Fruit fly (Drosophila melanogaster) whole organism, embryonic: ENCODE measurements around the gene Theg.
A peak's percentile ranks its signal among the peaks of the same experiment; 100 is the strongest.

Source experiments
- Aef1 ChIP-seq: fragments of 200-800 bp; sonication (Bioruptor generic); IDR thresholded peaks from 3 replicates; pipeline ENCODE4 v1.3.6; 2022; ENCODE audit warnings: missing biosample characterization, missing genetic modification characterization
- CG1024 ChIP-seq: fragments of 200-800 bp; sonication (Bioruptor generic); IDR thresholded peaks from 2 replicates; pipeline ENCODE4 v1.3.6; 2022; ENCODE audit warnings: missing biosample characterization, missing genetic modification characterization
- CG10321 ChIP-seq: fragments of 200-800 bp; sonication (Bioruptor generic); IDR thresholded peaks from 2 replicates; pipeline ENCODE4 v1.3.6; 2022; ENCODE audit warnings: missing biosample characterization, missing genetic modification characterization
- CG10366 ChIP-seq: fragments of 200-800 bp; sonication (Bioruptor generic); IDR thresholded peaks from 2 replicates; pipeline ENCODE4 v1.3.6; 2022; ENCODE audit warnings: missing biosample characterization, missing genetic modification characterization
- CG10543 ChIP-seq: fragments of 200-800 bp; sonication (Bioruptor generic); optimal IDR thresholded peaks from 3 replicates; lab custom pipeline; 2017; ENCODE audit warnings: missing biosample characterization, mild to moderate bottlenecking, missing genetic modification characterization, moderate library complexity
- CG11398 ChIP-seq: fragments of 200-800 bp; sonication (Bioruptor generic); optimal IDR thresholded peaks from 2 replicates; lab custom pipeline; 2016; ENCODE audit warnings: missing biosample characterization, missing genetic modification characterization
- CG11456 ChIP-seq: fragments of 200-800 bp; sonication (Bioruptor generic); IDR thresholded peaks from 3 replicates; pipeline ENCODE4 v1.3.6; 2022; ENCODE audit warnings: missing biosample characterization, missing genetic modification characterization
- CG11696 ChIP-seq: fragments of 200-800 bp; sonication (Bioruptor generic); IDR thresholded peaks from 2 replicates; pipeline ENCODE4 v1.3.6; 2022; ENCODE audit warnings: missing biosample characterization, missing genetic modification characterization
- CG11723 ChIP-seq: fragments of 200-800 bp; sonication (Bioruptor generic); optimal IDR thresholded peaks from 2 replicates; lab custom pipeline; 2017; ENCODE audit warnings: missing biosample characterization, mild to moderate bottlenecking, missing genetic modification characterization
- CG14860 ChIP-seq: fragments of 200-800 bp; sonication (Bioruptor generic); IDR thresholded peaks from 3 replicates; pipeline ENCODE4 v1.3.6; 2022; ENCODE audit warnings: missing biosample characterization, missing genetic modification characterization; ENCODE audit not compliant: partially characterized antibody
- CG1647 ChIP-seq: fragments of 200-800 bp; sonication (Bioruptor generic); optimal IDR thresholded peaks from 3 replicates; lab custom pipeline; 2016; ENCODE audit warnings: missing biosample characterization, missing genetic modification characterization
- CG16813 ChIP-seq: fragments of 200-800 bp; sonication (Bioruptor generic); IDR thresholded peaks from 3 replicates; pipeline ENCODE4 v1.3.6; 2022; ENCODE audit warnings: missing biosample characterization, missing genetic modification characterization; ENCODE audit not compliant: partially characterized antibody
- CG17385 ChIP-seq: fragments of 200-800 bp; sonication (Bioruptor generic); optimal IDR thresholded peaks from 3 replicates; lab custom pipeline; 2018; ENCODE audit warnings: missing biosample characterization, mild to moderate bottlenecking, missing genetic modification characterization
- CG18011 ChIP-seq: fragments of 200-800 bp; sonication (Bioruptor generic); optimal IDR thresholded peaks from 2 replicates; lab custom pipeline; 2017; ENCODE audit warnings: missing biosample characterization, missing genetic modification characterization, mild to moderate bottlenecking, moderate library complexity, missing genotype
- CG2120 ChIP-seq: fragments of 200-800 bp; sonication (Bioruptor generic); optimal IDR thresholded peaks from 3 replicates; lab custom pipeline; 2016; ENCODE audit warnings: missing biosample characterization, missing genetic modification characterization
- CG2875 ChIP-seq: fragments of 200-800 bp; sonication (Bioruptor generic); optimal IDR thresholded peaks from 2 replicates; lab custom pipeline; 2017; ENCODE audit warnings: missing biosample characterization, mild to moderate bottlenecking, missing genetic modification characterization, missing genetic modification reagents
- CG31365 ChIP-seq: fragments of 200-800 bp; sonication (Bioruptor generic); optimal IDR thresholded peaks from 2 replicates; lab custom pipeline; 2018; ENCODE audit warnings: missing biosample characterization, mild to moderate bottlenecking, missing genetic modification characterization
- CG3995 ChIP-seq: fragments of 200-800 bp; sonication (Bioruptor generic); optimal IDR thresholded peaks from 3 replicates; lab custom pipeline; 2016; ENCODE audit warnings: missing biosample characterization, missing genetic modification characterization
- CG4854 ChIP-seq: fragments of 200-800 bp; sonication (Bioruptor generic); optimal IDR thresholded peaks from 2 replicates; lab custom pipeline; 2016; ENCODE audit warnings: missing biosample characterization, missing genetic modification characterization, inconsistent platforms
- CG6254 ChIP-seq: fragments of 200-800 bp; sonication (Bioruptor generic); optimal IDR thresholded peaks from 3 replicates; lab custom pipeline; 2017; ENCODE audit warnings: mild to moderate bottlenecking, missing biosample characterization, missing genetic modification reagents, missing genetic modification characterization
- CG6765 ChIP-seq: fragments of 200-800 bp; sonication (Bioruptor generic); optimal IDR thresholded peaks from 3 replicates; lab custom pipeline; 2017; ENCODE audit warnings: missing biosample characterization, mild to moderate bottlenecking, missing genetic modification characterization
- CG8944 ChIP-seq: fragments of 200-800 bp; sonication (Bioruptor generic); optimal IDR thresholded peaks from 3 replicates; lab custom pipeline; 2016; ENCODE audit warnings: missing biosample characterization, missing genetic modification characterization
- GATAe ChIP-seq: fragments of 200-800 bp; sonication (Bioruptor generic); conservative IDR thresholded peaks from 2 replicates; pipeline ENCODE4 v1.3.6; 2022; ENCODE audit warnings: missing biosample characterization, missing genetic modification characterization
- H15 ChIP-seq: fragments of 200-800 bp; sonication (Bioruptor generic); IDR thresholded peaks from 3 replicates; pipeline ENCODE4 v1.3.6; 2022; ENCODE audit warnings: missing biosample characterization, missing genetic modification characterization
- Hmr ChIP-seq: fragments of 200-800 bp; sonication (Bioruptor generic); optimal IDR thresholded peaks from 3 replicates; lab custom pipeline; 2017; ENCODE audit warnings: mild to moderate bottlenecking, missing biosample characterization, missing genetic modification reagents, missing genetic modification characterization
- Mes4 ChIP-seq: fragments of 200-800 bp; sonication (Bioruptor generic); optimal IDR thresholded peaks from 2 replicates; lab custom pipeline; 2016; ENCODE audit warnings: missing biosample characterization, missing genetic modification characterization
- PHDP ChIP-seq: fragments of 200-800 bp; sonication (Bioruptor generic); optimal IDR thresholded peaks from 3 replicates; lab custom pipeline; 2018; ENCODE audit warnings: missing biosample characterization, mild to moderate bottlenecking, missing genetic modification characterization, moderate library complexity
- Pdp1 ChIP-seq, 2 experiments: fragments of 200-800 bp; sonication (Bioruptor generic); optimal IDR thresholded peaks; 3 replicates each; lab custom pipeline; 2016; ENCODE audit warnings: missing biosample characterization in 2 of 2, missing genetic modification characterization in 2 of 2, mild to moderate bottlenecking in 1 of 2, moderate library complexity in 1 of 2
- bab2 ChIP-seq: fragments of 200-800 bp; sonication (Bioruptor generic); optimal IDR thresholded peaks from 2 replicates; lab custom pipeline; 2016; ENCODE audit warnings: missing biosample characterization, missing genetic modification characterization
- btn ChIP-seq: fragments of 200-800 bp; sonication (Bioruptor generic); optimal IDR thresholded peaks from 2 replicates; lab custom pipeline; 2016; ENCODE audit warnings: missing biosample characterization, missing genetic modification characterization
- chn ChIP-seq: fragments of 200-800 bp; sonication (Bioruptor generic); optimal IDR thresholded peaks from 2 replicates; lab custom pipeline; 2016; ENCODE audit warnings: missing biosample characterization, missing genetic modification characterization
- crp ChIP-seq, 2 experiments: fragments of 200-800 bp; sonication (Bioruptor generic); optimal IDR thresholded peaks; 2 replicates in 1 of 2; 3 replicates in 1 of 2; lab custom pipeline; 2017; ENCODE audit warnings: missing biosample characterization in 2 of 2, missing genetic modification characterization in 2 of 2, mild to moderate bottlenecking in 1 of 2, moderate library complexity in 1 of 2
- dpn ChIP-seq, 2 experiments: fragments of 200-800 bp; sonication (Bioruptor generic); optimal IDR thresholded peaks; 3 replicates each; lab custom pipeline; 2016; ENCODE audit warnings: missing biosample characterization in 2 of 2, missing genetic modification characterization in 2 of 2
- en ChIP-seq: fragments of 200-800 bp; sonication (Bioruptor generic); optimal IDR thresholded peaks from 2 replicates; lab custom pipeline; 2016; ENCODE audit warnings: missing biosample characterization, missing genetic modification characterization
- gce ChIP-seq: fragments of 200-800 bp; sonication (Bioruptor generic); IDR thresholded peaks from 3 replicates; pipeline ENCODE4 v1.3.6; 2022; ENCODE audit warnings: missing biosample characterization, missing genetic modification characterization
- grn ChIP-seq: fragments of 200-800 bp; sonication (Bioruptor generic); optimal IDR thresholded peaks from 3 replicates; lab custom pipeline; 2017; ENCODE audit warnings: missing biosample characterization, missing genetic modification characterization
- insv ChIP-seq, 2 experiments: fragments of 200-800 bp; sonication (Bioruptor generic); optimal IDR thresholded peaks; 3 replicates each; lab custom pipeline; 2016 to 2018; ENCODE audit warnings: missing biosample characterization in 2 of 2, missing genetic modification characterization in 2 of 2
- kni ChIP-seq: fragments of 200-800 bp; sonication (Bioruptor generic); optimal IDR thresholded peaks from 3 replicates; lab custom pipeline; 2017; ENCODE audit warnings: mild to moderate bottlenecking, missing biosample characterization, missing genetic modification reagents, missing genetic modification characterization
- lab ChIP-seq: fragments of 200-800 bp; sonication (Bioruptor generic); optimal IDR thresholded peaks from 3 replicates; lab custom pipeline; 2017; ENCODE audit warnings: missing biosample characterization, missing genetic modification characterization, mild to moderate bottlenecking, moderate library complexity, missing genetic modification reagents
- mld ChIP-seq: fragments of 200-800 bp; sonication (Bioruptor generic); IDR thresholded peaks from 3 replicates; pipeline ENCODE4 v1.3.6; 2022; ENCODE audit warnings: missing biosample characterization, missing genetic modification characterization; ENCODE audit not compliant: partially characterized antibody
- org-1 ChIP-seq: fragments of 200-800 bp; sonication (Bioruptor generic); optimal IDR thresholded peaks from 2 replicates; lab custom pipeline; 2017; ENCODE audit warnings: missing biosample characterization, missing genetic modification characterization
- pfk ChIP-seq: fragments of 200-800 bp; sonication (Bioruptor generic); optimal IDR thresholded peaks from 2 replicates; lab custom pipeline; 2018; ENCODE audit warnings: missing biosample characterization, mild to moderate bottlenecking, missing genetic modification characterization, moderate library complexity
- salm ChIP-seq: fragments of 200-800 bp; sonication (Bioruptor generic); optimal IDR thresholded peaks from 2 replicates; lab custom pipeline; 2018; ENCODE audit warnings: missing biosample characterization, mild to moderate bottlenecking, missing genetic modification characterization
- sisA ChIP-seq: fragments of 200-800 bp; sonication (Bioruptor generic); IDR thresholded peaks from 2 replicates; pipeline ENCODE4 v1.3.6; 2022; ENCODE audit warnings: missing biosample characterization, missing genetic modification characterization
- trem ChIP-seq: fragments of 200-800 bp; optimal IDR thresholded peaks from 3 replicates; lab custom pipeline; 2019; ENCODE audit warnings: missing biosample characterization, mild to moderate bottlenecking, missing genetic modification characterization, moderate library complexity
- unpg ChIP-seq: fragments of 200-800 bp; sonication (Bioruptor generic); optimal IDR thresholded peaks from 3 replicates; lab custom pipeline; 2018; ENCODE audit warnings: missing biosample characterization, mild to moderate bottlenecking, missing genetic modification characterization, moderate library complexity
- vvl ChIP-seq: fragments of 200-800 bp; sonication (Bioruptor generic); IDR thresholded peaks from 2 replicates; pipeline ENCODE4 v1.3.6; 2022; ENCODE audit warnings: missing biosample characterization, missing genetic modification characterization
- wek ChIP-seq: fragments of 200-800 bp; sonication (Bioruptor generic); optimal IDR thresholded peaks from 3 replicates; lab custom pipeline; 2018; ENCODE audit warnings: missing biosample characterization, mild to moderate bottlenecking, missing genetic modification characterization, moderate library complexity
- z ChIP-seq: fragments of 200-800 bp; sonication (Bioruptor generic); IDR thresholded peaks from 3 replicates; pipeline ENCODE4 v1.3.6; 2022; ENCODE audit warnings: missing biosample characterization, missing genetic modification characterization

Gene Theg

dm6 chr3R:22018777-22019420 is 4.4 kb downstream of the Theg start, which contains the start of gene Idh3b (continued):
- TF ChIP-seq CG3995 (GFP tag; lab: Kevin White, UChicago) = peak; percentile 74
- peak; percentile 55; the same call in 2 of the 3 replicates for TF ChIP-seq mld (GFP tag; lab: Robert Waterston, UW)
- TF ChIP-seq CG6254 = no peak
- TF ChIP-seq CG6765 = no peak
- TF ChIP-seq Aef1 (GFP tag; lab: Robert Waterston, UW) = no peak; the same call in 1 of the 3 replicates
- no peak for TF ChIP-seq salm (tag; lab: Kevin White, UChicago)
- TF ChIP-seq pfk (GFP tag; lab: Kevin White, UChicago) = peak; percentile 42
- no peak for TF ChIP-seq org-1 (GFP tag; lab: Kevin White, UChicago)
- peak; percentile 74 for TF ChIP-seq trem (tag; lab: Kevin White, UChicago)
- peak; percentile 78 for TF ChIP-seq lab (GFP tag; lab: Kevin White, UChicago)
- peak; percentile 75 for TF ChIP-seq CG14860 (GFP tag; lab: Robert Waterston, UW)
- no peak for TF ChIP-seq gce (GFP tag; lab: Robert Waterston, UW)
- peak; percentile 95; the same call in 1 of the 2 replicates for TF ChIP-seq vvl (GFP tag; lab: Robert Waterston, UW)
- peak; percentile 39 for TF ChIP-seq CG18011 (GFP tag; lab: Kevin White, UChicago)
- TF ChIP-seq unpg (GFP tag; lab: Kevin White, UChicago) = no peak
- no peak for TF ChIP-seq CG2875 (GFP tag; lab: Kevin White, UChicago)
- TF ChIP-seq btn = no peak
- no peak for TF ChIP-seq Hmr (GFP tag; lab: Kevin White, UChicago)
- peak; percentile 61 for TF ChIP-seq CG4854 (GFP tag; lab: Kevin White, UChicago)
- no peak for TF ChIP-seq GATAe (GFP tag; lab: Robert Waterston, UW)
- TF ChIP-seq CG1647 (GFP tag; lab: Kevin White, UChicago) = peak; percentile 59
- peak; percentile 75 to 98 for TF ChIP-seq crp (GFP tag; optimal IDR thresholded peaks at IDR 0.05; lab: Kevin White, UChicago)
- TF ChIP-seq CG1024 (GFP tag; lab: Robert Waterston, UW) = peak; percentile 15; the same call in 1 of the 2 replicates
- peak; percentile 48 for TF ChIP-seq CG11398 (GFP tag; lab: Kevin White, UChicago)
- no peak; the same call in 1 of the 2 replicates for TF ChIP-seq CG10366 (GFP tag; lab: Robert Waterston, UW)
- TF ChIP-seq z (GFP tag; lab: Robert Waterston, UW) = no peak
- no peak for TF ChIP-seq en (GFP tag; lab: Kevin White, UChicago)
- TF ChIP-seq dpn (GFP tag; optimal IDR thresholded peaks at IDR 0.05; lab: Kevin White, UChicago) = peak; percentile 60 to 70
- TF ChIP-seq Pdp1 (GFP tag; optimal IDR thresholded peaks at IDR 0.05; lab: Kevin White, UChicago) = peak; percentile 75 to 97
- TF ChIP-seq PHDP (tag; lab: Kevin White, UChicago) = no peak
- TF ChIP-seq CG16813 (GFP tag; lab: Robert Waterston, UW) = peak; percentile 92
- TF ChIP-seq CG2120 (GFP tag; lab: Kevin White, UChicago) = peak; percentile 82
- TF ChIP-seq CG10543 (GFP tag; lab: Kevin White, UChicago) = no peak
- peak in 1 of 2 experiments; percentile 46 for TF ChIP-seq insv (GFP tag; optimal IDR thresholded peaks at IDR 0.05; lab: Kevin White, UChicago)
- peak; percentile 35 for TF ChIP-seq bab2 (GFP tag; lab: Kevin White, UChicago)
- TF ChIP-seq CG11723 = no peak
- TF ChIP-seq kni (GFP tag; lab: Kevin White, UChicago) = peak; percentile 49
- TF ChIP-seq wek (GFP tag; lab: Kevin White, UChicago) = no peak
- TF ChIP-seq sisA = no peak; the same call in 1 of the 2 replicates
- no peak; the same call in 2 of the 3 replicates for TF ChIP-seq H15
- no peak for TF ChIP-seq grn (GFP tag; lab: Kevin White, UChicago)
- no peak for TF ChIP-seq CG31365
- TF ChIP-seq CG17385 (GFP tag; lab: Kevin White, UChicago) = peak; percentile 35
- no peak for TF ChIP-seq CG11456 (GFP tag; lab: Robert Waterston, UW)
- TF ChIP-seq Mes4 (GFP tag; lab: Kevin White, UChicago) = peak; percentile 15
- no peak for TF ChIP-seq CG11696
- TF ChIP-seq CG8944 (GFP tag; lab: Kevin White, UChicago) = peak; percentile 62
- TF ChIP-seq chn (GFP tag; lab: Kevin White, UChicago) = peak; percentile 74
- no peak for TF ChIP-seq CG10321 (GFP tag; lab: Robert Waterston, UW)
